Worm (Caenorhabditis elegans): Measurements from ENCODE around the gene pcp-5.

- TF ChIP-seq aly-2 (tag; optimal IDR thresholded peaks at IDR 0.05) (no peak), unc-39 (tag; optimal IDR thresholded peaks at IDR 0.05) (no peak), lsy-2 (tag; optimal IDR thresholded peaks at IDR 0.05) (no peak), lin-39 (tag; optimal IDR thresholded peaks at IDR 0.05) (no peak), nhr-237 (tag; optimal IDR thresholded peaks at IDR 0.05) (no peak), ztf-11 (tag; optimal IDR thresholded peaks at IDR 0.05) (no peak), ceh-82 (tag; optimal IDR thresholded peaks at IDR 0.05) (no peak), unc-62 (GFP tag; optimal IDR thresholded peaks at IDR 0.05) (no peak), nhr-12 (tag; optimal IDR thresholded peaks at IDR 0.05) (no peak)
Measured at ce11 chrIII:7956965-7957364, 49.5 kb upstream of the pcp-5 start, which contains the start of gene C29E4.9.
